Worm (Caenorhabditis elegans): ENCODE measurements around the gene chil-22.
"Not testable (repeated sequence)": the region's sequence is repeated elsewhere in the genome, so short reads cannot be mapped to it uniquely, and the experiment has no call there.

The chil-22 gene

DNA sequence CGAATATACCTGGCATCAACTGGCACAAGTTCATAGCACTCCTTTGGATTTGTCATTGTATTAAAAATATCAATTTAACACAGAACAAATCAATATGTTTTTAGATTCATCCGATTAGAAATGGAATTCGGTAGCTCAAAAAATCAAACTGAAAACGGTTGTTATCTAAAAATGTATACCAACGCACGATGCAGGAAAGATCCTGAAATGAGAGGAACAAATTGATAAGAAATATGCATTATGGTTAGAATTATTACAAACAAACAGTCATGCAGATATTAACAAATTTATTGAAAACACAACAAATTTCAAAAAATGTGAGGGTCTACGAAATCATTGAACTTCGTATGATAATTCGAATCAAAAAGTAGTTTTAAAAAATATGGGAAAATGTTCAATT, 4.0 kb upstream of the chil-22 start, which contains the start of gene T19H5.6:
TSS of gene T19H5.6 (minus strand) at position 195 of the 400 bp plus-strand sequence.
- peak; percentile 59 for TF ChIP-seq fos-1 (tag; optimal IDR thresholded peaks at IDR 0.05)
- no peak for TF ChIP-seq ceh-16 (tag; optimal IDR thresholded peaks at IDR 0.05)
- no peak for TF ChIP-seq snpc-4 (tag; optimal IDR thresholded peaks at IDR 0.05)
- TF ChIP-seq unc-39 (tag; optimal IDR thresholded peaks at IDR 0.05): no peak
- TF ChIP-seq unc-55 (GFP tag; optimal IDR thresholded peaks at IDR 0.05): no peak

DNA sequence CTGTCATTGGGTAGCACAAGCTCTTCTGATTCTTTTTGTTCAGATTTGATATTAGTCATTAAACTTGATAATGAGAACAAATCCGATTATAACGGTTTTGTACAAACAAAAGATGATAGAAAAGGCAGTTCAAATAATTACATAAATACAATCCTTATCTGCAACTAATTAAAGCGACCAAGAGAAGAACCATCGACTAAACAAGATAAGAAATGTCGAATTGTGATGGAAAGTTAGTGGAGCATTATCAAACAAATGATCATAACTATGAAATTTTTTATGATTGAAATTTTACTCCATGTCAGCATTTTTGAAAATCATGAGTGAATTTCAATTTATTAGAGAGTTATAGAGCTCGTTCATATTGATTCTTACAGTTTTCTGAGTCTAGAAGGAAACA, 2.4 kb upstream of the chil-22 start, which contains the start of gene chil-23:
TSS of gene chil-23 (minus strand) at position 198 of the 400 bp plus-strand sequence.
- TF ChIP-seq skn-1 (tag; optimal IDR thresholded peaks at IDR 0.05) (peak; percentile 48), sma-3 (GFP tag; optimal IDR thresholded peaks at IDR 0.05) (no peak), fos-1 (tag; optimal IDR thresholded peaks at IDR 0.05) (peak; percentile 89), sma-9 (GFP tag; optimal IDR thresholded peaks at IDR 0.05) (peak; percentile 60), sma-9 (tag; optimal IDR thresholded peaks at IDR 0.05) (no peak), crh-2 (tag; optimal IDR thresholded peaks at IDR 0.05) (peak; percentile 23), unc-62 (GFP tag; optimal IDR thresholded peaks at IDR 0.05) (no peak)

ce11 chrII:9461881-9462280, 4.1 kb downstream of the chil-22 start, which contains the start of gene chil-21:
Gene chil-21 (minus strand): TSS chrII:9461981.
- TF ChIP-seq ceh-82 (tag; optimal IDR thresholded peaks at IDR 0.05); ztf-1 (GFP tag; conservative IDR thresholded peaks at IDR 0.05); nhr-23 (tag; optimal IDR thresholded peaks at IDR 0.05): not testable (repeated sequence)

DNA sequence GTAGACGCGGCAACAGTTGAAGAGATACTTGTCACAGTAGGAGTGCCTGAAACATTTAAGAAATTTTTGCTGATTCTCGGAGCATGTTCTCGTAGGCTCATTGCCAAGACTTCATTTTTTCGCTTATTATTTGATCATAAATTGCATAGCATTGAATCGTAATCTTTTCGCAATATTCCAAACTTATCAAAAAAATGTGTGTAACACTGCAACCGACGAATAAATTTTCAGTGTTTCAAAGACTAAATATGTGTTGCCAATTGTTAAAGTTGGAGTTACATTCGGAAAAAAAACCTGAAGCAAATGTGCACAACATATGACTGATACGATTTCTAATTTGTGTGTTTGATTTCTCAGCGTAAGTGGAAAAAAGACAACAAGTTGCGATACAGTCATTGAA, 6.5 kb downstream of the chil-22 start, which contains the start of gene R09D1.14:
TSS of gene R09D1.14 (minus strand) at position 101 of the 400 bp plus-strand sequence.
- TF ChIP-seq ztf-11 (tag; optimal IDR thresholded peaks at IDR 0.05); nhr-10 (tag; optimal IDR thresholded peaks at IDR 0.05); Y55F3AM.14 (GFP tag; optimal IDR thresholded peaks at IDR 0.05): not testable (repeated sequence)

ce11 chrII:9454304-9454703, 11.7 kb downstream of the chil-22 start, which contains the start of gene chil-19:
Gene chil-19 (minus strand): TSS chrII:9454404.
- TF ChIP-seq blmp-1 (tag; optimal IDR thresholded peaks at IDR 0.05; ENCODE audit: insufficient read depth) (no peak), gmeb-1 (tag; optimal IDR thresholded peaks at IDR 0.05) (no peak), peb-1 (tag; optimal IDR thresholded peaks at IDR 0.05) (no peak), nhr-25 (tag; optimal IDR thresholded peaks at IDR 0.05) (no peak), lsy-2 (tag; optimal IDR thresholded peaks at IDR 0.05) (no peak), sem-4 (tag; optimal IDR thresholded peaks at IDR 0.05) (no peak), elt-3 (tag; optimal IDR thresholded peaks at IDR 0.05) (no peak), nhr-6 (tag; optimal IDR thresholded peaks at IDR 0.05) (no peak), nhr-12 (tag; optimal IDR thresholded peaks at IDR 0.05) (no peak), sma-9 (GFP tag; optimal IDR thresholded peaks at IDR 0.05) (no peak), sma-9 (tag; optimal IDR thresholded peaks at IDR 0.05) (no peak), crh-2 (tag; optimal IDR thresholded peaks at IDR 0.05) (no peak), ceh-16 (tag; optimal IDR thresholded peaks at IDR 0.05) (no peak), unc-62 (GFP tag; optimal IDR thresholded peaks at IDR 0.05) (no peak), lin-11 (tag; optimal IDR thresholded peaks at IDR 0.05) (no peak), nhr-129 (tag; optimal IDR thresholded peaks at IDR 0.05) (no peak), Y55F3AM.14 (GFP tag; optimal IDR thresholded peaks at IDR 0.05) (no peak), unc-55 (GFP tag; optimal IDR thresholded peaks at IDR 0.05) (no peak), ztf-4 (tag; optimal IDR thresholded peaks at IDR 0.05) (no peak), ama-1 (optimal IDR thresholded peaks at IDR 0.05) (no peak), nhr-10 (tag; optimal IDR thresholded peaks at IDR 0.05) (no peak)

- not testable (repeated sequence) for TF ChIP-seq F13H6.1 (tag; optimal IDR thresholded peaks at IDR 0.05); ztf-11 (tag; optimal IDR thresholded peaks at IDR 0.05); unc-55 (GFP tag; optimal IDR thresholded peaks at IDR 0.05)
These were observed 13.8 kb downstream of the chil-22 start, which contains the start of gene R09D1.12 for ce11 chrII:9452172-9452571. Gene R09D1.12 (minus strand): TSS chrII:9452272.

All from whole organism, L2 larva.